Fruit fly (Drosophila melanogaster) Kc167 (cell line): ENCODE data around the gene obst-I.

Experiments
- Myc ChIP-seq: fragments of >200 bp; optimal IDR thresholded peaks from 2 replicates; lab custom pipeline; 2017; ENCODE audit warnings: missing external identifiers
- Sin3A ChIP-seq: fragments of >200 bp; optimal IDR thresholded peaks from 2 replicates; lab custom pipeline; 2018; ENCODE audit warnings: missing external identifiers
- h ChIP-seq: fragments of >200 bp; optimal IDR thresholded peaks from 3 replicates; lab custom pipeline; 2018; ENCODE audit warnings: missing external identifiers
- insv ChIP-seq: fragments of >200 bp; optimal IDR thresholded peaks from 3 replicates; lab custom pipeline; 2018; ENCODE audit warnings: missing external identifiers
- psq ChIP-seq: fragments of >200 bp; optimal IDR thresholded peaks from 2 replicates; lab custom pipeline; 2017; ENCODE audit warnings: missing external identifiers
- ttk ChIP-seq: sonication (Bioruptor generic); optimal IDR thresholded peaks from 2 replicates; lab custom pipeline; 2017; ENCODE audit warnings: missing external identifiers

Gene obst-I

DNA sequence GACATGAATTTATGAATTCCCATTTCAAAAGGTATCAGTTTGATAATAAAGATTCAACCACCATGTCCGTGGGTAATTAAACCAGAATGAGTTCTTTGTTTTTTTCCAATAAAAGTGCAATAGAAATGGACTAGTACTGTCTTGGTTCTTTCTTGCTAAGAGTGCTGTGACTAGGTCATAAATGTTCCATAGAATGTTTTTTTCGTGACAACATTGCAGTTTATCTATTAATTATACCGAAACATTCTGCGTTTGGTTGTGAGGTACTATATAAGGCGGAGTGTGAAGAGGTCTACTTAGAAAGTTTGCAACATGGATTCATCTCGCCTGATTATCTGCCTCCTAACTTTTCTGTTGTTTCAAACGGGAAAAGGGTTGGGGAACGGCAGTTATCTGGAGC, at the start of gene obst-I:
Gene obst-I, plus strand, starts transcription at position 301 of the 400 bp plus-strand sequence.
- TF ChIP-seq ttk (lab: Kevin White, UChicago) (no peak), insv (lab: Kevin White, UChicago) (no peak), h (lab: Kevin White, UChicago) (no peak), Myc (lab: Kevin White, UChicago) (no peak), psq (lab: Kevin White, UChicago) (no peak), Sin3A (lab: Kevin White, UChicago) (no peak)

DNA sequence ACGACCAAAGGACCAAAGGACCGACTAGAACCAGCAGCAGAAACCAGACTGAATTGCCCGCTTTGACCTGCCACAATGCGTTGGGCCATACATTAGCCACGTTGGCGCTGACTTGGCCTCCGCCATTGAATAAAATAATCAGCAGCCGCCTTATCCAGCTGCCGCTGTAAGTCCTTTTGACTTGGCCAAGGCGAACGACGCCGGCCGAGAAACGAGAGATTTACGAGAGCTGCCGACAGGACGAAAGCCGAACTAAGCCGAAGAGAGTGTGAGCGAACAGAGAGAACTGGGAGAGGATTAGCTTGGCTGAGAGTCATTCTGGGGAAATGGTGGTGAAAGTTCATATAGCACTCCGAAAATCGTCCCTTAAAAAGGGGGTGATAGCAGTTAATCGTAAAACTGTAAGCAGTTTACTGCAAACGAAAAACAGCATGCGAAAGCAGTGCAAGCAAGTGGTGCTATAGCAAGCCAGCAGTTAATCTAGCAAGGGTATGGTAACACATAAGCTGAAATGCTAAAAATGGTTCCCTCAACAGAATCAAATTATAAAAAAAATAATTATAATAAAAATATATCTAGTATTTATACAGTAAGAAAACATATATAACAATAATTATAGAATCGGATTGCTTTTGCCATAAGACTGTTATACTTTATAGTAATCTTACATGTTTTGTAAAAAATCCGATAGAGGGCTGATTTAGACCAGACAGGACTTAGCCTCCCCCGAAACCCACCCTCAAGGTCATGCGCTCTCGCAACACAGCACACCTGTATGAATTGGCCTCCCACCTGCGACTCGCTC, 39.1 kb upstream of the obst-I start:
- TF ChIP-seq insv (lab: Kevin White, UChicago) = no peak
- no peak for TF ChIP-seq psq (lab: Kevin White, UChicago)
- TF ChIP-seq Myc (lab: Kevin White, UChicago) = no peak
- no peak for TF ChIP-seq ttk (lab: Kevin White, UChicago)
- no peak for TF ChIP-seq Sin3A (lab: Kevin White, UChicago)
- TF ChIP-seq h (lab: Kevin White, UChicago) = no peak

DNA sequence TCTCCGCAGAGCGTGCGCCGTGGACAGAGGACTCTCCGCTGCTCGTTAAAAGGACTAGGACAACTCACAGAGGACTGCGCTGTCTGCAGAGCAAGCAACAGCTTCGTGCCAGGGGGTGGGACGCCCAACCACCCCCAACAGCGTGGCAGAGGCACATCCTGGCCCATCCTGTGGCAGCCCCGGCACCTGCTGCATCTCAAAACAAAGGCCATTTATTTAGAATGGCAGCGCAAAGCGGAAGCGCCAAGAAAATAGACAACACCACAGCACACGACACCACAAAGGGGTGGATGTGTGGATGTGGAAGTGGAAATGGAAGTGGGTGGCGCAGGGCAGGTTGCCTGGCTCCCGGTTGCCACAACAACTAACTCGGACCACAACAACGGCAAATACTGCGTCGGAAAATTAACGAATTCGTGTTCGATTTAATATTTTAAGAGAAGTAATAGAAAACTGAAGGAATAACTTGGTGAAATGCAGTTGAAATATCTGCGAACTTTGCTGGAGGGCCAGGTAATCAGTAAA, 38.4 kb upstream of the obst-I start, which contains the start of gene Oseg2:
Gene Oseg2, plus strand, starts transcription at position 475 of the 525 bp plus-strand sequence.
- no peak for TF ChIP-seq psq (lab: Kevin White, UChicago)
- TF ChIP-seq h (lab: Kevin White, UChicago) = no peak
- TF ChIP-seq ttk (lab: Kevin White, UChicago) = no peak
- TF ChIP-seq Myc (lab: Kevin White, UChicago) = no peak
- TF ChIP-seq insv (lab: Kevin White, UChicago) = no peak
- TF ChIP-seq Sin3A (lab: Kevin White, UChicago) = no peak

DNA sequence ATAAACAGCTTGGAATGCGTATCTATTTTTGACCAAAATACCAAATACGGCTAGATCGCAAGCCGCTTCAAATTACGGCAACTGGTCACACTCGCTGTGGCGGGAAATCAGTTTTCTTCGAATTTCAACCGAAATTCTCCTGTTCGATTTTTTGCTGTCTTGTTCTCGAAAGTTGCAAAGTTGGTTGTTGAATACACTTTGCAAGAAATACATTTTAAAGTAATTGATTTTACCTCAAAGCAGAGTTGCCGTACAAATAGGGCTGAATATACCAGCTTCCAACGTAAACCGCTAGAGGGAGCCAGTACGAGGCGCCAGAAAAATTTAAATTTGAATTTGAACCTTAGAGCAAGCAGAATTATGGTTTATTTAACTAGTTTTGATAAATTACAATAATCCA, 30.6 kb upstream of the obst-I start, which contains the start of gene CG9018:
Gene CG9018, minus strand, starts transcription at position 43 of the 400 bp plus-strand sequence.
- TF ChIP-seq Sin3A (lab: Kevin White, UChicago) (no peak), h (lab: Kevin White, UChicago) (no peak), ttk (lab: Kevin White, UChicago) (no peak), psq (lab: Kevin White, UChicago) (no peak)

DNA sequence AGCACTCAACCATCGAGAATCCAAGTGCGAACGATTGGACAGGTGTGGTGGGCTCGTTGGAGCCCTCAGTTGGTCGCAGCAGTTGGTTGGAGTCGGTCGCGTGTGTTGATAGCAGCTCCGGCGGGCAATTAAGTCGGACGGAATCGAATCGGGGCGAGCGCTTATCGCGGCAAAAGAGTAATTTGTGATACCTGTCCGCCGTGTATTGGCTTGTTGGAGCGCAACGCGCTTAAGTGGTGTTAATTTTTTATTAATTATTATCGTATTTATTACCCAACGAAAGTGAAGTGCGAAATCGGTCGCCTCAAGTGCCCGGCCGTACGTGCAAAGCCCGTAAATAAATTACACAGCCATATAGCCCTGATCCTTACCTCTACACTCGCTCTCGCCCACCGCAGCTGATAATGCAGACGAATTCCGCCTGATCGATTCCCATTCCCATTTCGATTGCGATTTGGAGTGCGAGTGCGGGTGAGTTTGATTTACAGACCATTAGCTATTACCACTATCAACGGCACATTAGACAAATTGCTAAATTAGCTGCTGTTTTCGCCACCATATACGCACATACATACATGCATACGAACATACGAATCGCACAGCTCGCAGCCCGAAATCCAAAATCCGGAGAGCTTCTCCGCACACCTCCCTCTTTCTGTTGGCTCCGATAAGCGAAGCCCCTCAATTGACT, 30.0 kb upstream of the obst-I start, which contains the start of gene ACXD:
Gene ACXD, plus strand, starts transcription at position 66 of the 691 bp plus-strand sequence.
- TF ChIP-seq psq (lab: Kevin White, UChicago) (no peak), h (lab: Kevin White, UChicago) (no peak), ttk (lab: Kevin White, UChicago) (no peak), Sin3A (lab: Kevin White, UChicago) (no peak), insv (lab: Kevin White, UChicago) (no peak), Myc (lab: Kevin White, UChicago) (no peak)

DNA sequence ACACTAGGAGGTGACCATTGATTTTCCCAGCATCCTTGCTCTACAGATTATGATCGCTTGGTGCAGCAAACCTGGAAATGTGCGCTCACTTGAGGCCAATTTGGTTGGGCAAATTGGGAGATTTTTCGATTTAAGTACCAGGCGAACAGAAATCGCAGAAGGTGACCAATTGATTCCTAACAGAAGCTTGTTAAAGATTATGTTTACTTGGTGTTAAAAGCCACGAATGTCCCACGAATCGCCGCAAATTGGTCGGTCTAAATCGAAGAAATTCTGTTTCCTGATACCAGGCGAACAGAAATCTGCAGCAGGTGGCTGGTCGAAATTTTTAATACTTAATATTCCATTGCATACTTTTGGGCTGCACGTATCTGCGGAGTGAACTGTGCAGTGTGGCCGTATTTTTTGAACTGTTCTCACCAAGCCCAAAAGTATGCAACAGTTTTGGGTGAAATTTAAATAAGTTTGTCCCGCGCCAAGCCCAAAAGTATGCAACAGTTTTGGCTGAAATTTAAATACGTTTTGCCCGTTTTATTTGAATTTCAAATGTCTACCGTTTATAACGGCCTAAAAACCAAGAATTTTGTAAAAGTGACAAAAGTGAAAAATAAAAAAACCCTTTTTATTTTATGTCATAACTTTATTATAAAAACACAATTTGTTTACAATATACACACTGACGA, 23.7 kb upstream of the obst-I start, which contains the start of gene CG32301:
Gene CG32301, plus strand, starts transcription at position 633 of the 683 bp plus-strand sequence.
- no peak for TF ChIP-seq insv (lab: Kevin White, UChicago)
- TF ChIP-seq Sin3A (lab: Kevin White, UChicago) = no peak
- no peak for TF ChIP-seq h (lab: Kevin White, UChicago)
- no peak for TF ChIP-seq ttk (lab: Kevin White, UChicago)
- TF ChIP-seq psq (lab: Kevin White, UChicago) = no peak
- TF ChIP-seq Myc (lab: Kevin White, UChicago) = no peak

DNA sequence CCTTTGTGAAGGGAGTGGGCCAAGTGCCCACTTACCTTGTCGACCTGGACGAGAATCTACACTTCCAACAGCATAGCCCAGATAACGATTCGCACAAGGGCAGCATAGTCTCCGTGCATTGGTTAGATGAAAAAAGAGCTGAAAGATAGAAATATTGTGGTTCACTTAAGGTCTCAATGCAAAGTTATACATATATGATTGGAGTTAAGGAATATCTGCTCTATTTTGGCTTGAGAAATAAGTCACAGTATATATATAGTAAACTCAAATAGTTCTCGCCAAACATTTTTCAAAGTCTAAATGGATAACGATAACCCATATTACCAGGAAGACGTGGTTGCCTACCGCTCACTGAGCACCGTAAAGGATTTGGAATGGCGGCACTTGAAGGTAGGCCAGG, 19.3 kb upstream of the obst-I start, which contains the start of gene CG32305:
Gene CG32305, plus strand, starts transcription at position 301 of the 400 bp plus-strand sequence.
- TF ChIP-seq insv (lab: Kevin White, UChicago) (no peak), psq (lab: Kevin White, UChicago) (no peak), h (lab: Kevin White, UChicago) (no peak), Sin3A (lab: Kevin White, UChicago) (no peak), Myc (lab: Kevin White, UChicago) (no peak), ttk (lab: Kevin White, UChicago) (no peak)

DNA sequence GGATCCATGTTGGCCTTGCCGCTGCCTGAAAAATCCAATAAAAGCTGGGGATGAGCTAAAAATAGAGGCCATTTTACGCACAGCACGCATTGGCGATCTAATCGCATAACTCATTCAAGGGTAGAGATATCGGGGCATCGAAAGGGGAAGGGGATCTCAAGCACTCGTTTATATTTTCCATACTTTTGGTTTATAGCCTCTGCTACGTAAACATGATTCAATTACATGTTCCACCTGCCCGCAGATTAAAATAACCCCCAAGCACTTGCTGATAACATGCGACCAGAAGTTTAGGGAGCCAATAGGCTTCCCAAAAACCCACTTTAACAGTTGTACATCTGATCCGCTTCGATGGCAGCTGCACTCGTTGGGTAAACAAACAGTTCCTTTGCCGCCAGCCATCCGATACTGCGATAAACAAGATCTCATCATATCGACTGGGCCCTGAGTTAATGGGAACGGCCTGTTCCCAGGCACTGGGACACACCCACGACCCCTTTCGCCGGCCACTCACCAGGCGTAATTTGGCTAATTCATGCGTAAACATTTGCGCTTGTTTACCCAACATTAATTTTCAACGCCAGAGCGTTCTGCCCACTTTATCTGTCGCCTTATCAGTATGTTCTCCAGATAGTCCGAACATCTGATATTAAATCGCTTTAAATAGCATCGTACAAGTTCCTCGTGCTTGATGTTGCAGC, 13.5 kb upstream of the obst-I start:
- TF ChIP-seq insv (lab: Kevin White, UChicago) (no peak), Myc (lab: Kevin White, UChicago) (no peak), ttk (lab: Kevin White, UChicago) (no peak), Sin3A (lab: Kevin White, UChicago) (no peak), h (lab: Kevin White, UChicago) (no peak), psq (lab: Kevin White, UChicago) (no peak)

DNA sequence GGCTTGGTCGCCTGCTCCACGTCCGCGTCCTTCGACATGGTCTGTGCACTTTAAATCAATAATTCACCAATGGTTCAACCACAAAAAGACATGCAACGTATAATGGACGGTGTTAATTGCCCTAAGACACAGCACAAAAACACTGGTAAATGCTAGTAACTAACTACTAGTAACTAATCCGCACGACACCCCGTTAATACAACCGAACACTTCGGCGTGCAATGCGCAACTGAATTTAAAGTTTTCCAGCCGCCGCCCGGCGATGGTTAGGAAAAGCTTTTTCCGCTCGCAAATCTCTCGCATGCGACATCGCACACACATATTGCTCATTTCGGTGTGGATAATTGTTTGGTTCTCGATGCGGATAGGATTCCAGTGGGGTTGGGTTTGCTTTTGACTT, 11.9 kb upstream of the obst-I start:
- no peak for TF ChIP-seq ttk (lab: Kevin White, UChicago)
- no peak for TF ChIP-seq insv (lab: Kevin White, UChicago)
- TF ChIP-seq Sin3A (lab: Kevin White, UChicago) = no peak
- TF ChIP-seq h (lab: Kevin White, UChicago) = no peak
- no peak for TF ChIP-seq Myc (lab: Kevin White, UChicago)
- TF ChIP-seq psq (lab: Kevin White, UChicago) = no peak
